Worm (Caenorhabditis elegans) whole organism, late embryonic: ENCODE results near the gene odc-1.

Experiments
- C08G9.2 ChIP-seq: sonication (generic microtip); optimal IDR thresholded peaks from 2 replicates; lab custom pipeline; 2016; ENCODE audit warnings: mild to moderate bottlenecking, missing genetic modification characterization, moderate library complexity, missing compliant biosample characterization
- ceh-34 ChIP-seq: sonication (generic microtip); optimal IDR thresholded peaks from 2 replicates; lab custom pipeline; 2016; ENCODE audit warnings: mild to moderate bottlenecking, missing genetic modification characterization, missing compliant biosample characterization
- dmd-4 ChIP-seq: sonication (generic microtip); optimal IDR thresholded peaks from 2 replicates; lab custom pipeline; 2016; ENCODE audit warnings: borderline replicate concordance, missing genetic modification characterization, missing compliant biosample characterization
- fkh-10 ChIP-seq: fragments of 150-350 bp; optimal IDR thresholded peaks from 2 replicates; lab custom pipeline; 2014; ENCODE audit warnings: missing biosample characterization, missing genetic modification reagents, missing genetic modification characterization
- hlh-30 ChIP-seq: sonication (generic microtip); optimal IDR thresholded peaks from 2 replicates; lab custom pipeline; 2017; ENCODE audit warnings: antibody characterized with exemption, missing genetic modification characterization, missing compliant biosample characterization; ENCODE audit not compliant: insufficient read depth
- nhr-11 ChIP-seq: fragments of 150-350 bp; optimal IDR thresholded peaks from 2 replicates; lab custom pipeline; 2014; ENCODE audit warnings: missing biosample characterization, missing genetic modification characterization
- nhr-232 ChIP-seq: sonication (generic microtip); optimal IDR thresholded peaks from 2 replicates; lab custom pipeline; 2016; ENCODE audit warnings: missing genetic modification characterization, missing compliant biosample characterization
- pha-4 ChIP-seq: fragments of 150-350 bp; optimal IDR thresholded peaks from 2 replicates; lab custom pipeline; 2018; ENCODE audit warnings: missing biosample characterization, missing genetic modification reagents, missing genetic modification characterization
- pqm-1 ChIP-seq: sonication (generic microtip); optimal IDR thresholded peaks from 2 replicates; lab custom pipeline; 2016; ENCODE audit warnings: missing genetic modification characterization, missing compliant biosample characterization
- pros-1 ChIP-seq: fragments of 150-350 bp; optimal IDR thresholded peaks from 2 replicates; lab custom pipeline; 2014; ENCODE audit warnings: missing biosample characterization, missing genetic modification reagents, missing genetic modification characterization
- ref-2 ChIP-seq: sonication (generic microtip); optimal IDR thresholded peaks from 2 replicates; lab custom pipeline; 2016; ENCODE audit warnings: missing genetic modification characterization, missing compliant biosample characterization
- sdc-2 ChIP-seq: sonication (generic microtip); optimal IDR thresholded peaks from 2 replicates; lab custom pipeline; 2016; ENCODE audit warnings: missing genotype, missing genetic modification characterization, missing compliant biosample characterization
- syd-9 ChIP-seq: sonication (generic microtip); optimal IDR thresholded peaks from 2 replicates; lab custom pipeline; 2016; ENCODE audit warnings: mild to moderate bottlenecking, missing genetic modification characterization, moderate library complexity, missing compliant biosample characterization
- unc-55 ChIP-seq: sonication (generic microtip); optimal IDR thresholded peaks from 2 replicates; lab custom pipeline; 2017; ENCODE audit warnings: missing biosample characterization, missing genetic modification reagents, missing genetic modification characterization

- no peak for TF ChIP-seq ref-2 (tag; lab: Kevin White, UChicago)
- no peak for TF ChIP-seq ceh-34 (tag; lab: Kevin White, UChicago)
- no peak for TF ChIP-seq unc-55 (GFP tag; lab: Kevin White, UChicago)
- no peak for TF ChIP-seq fkh-10
- TF ChIP-seq C08G9.2: no peak
- no peak for TF ChIP-seq dmd-4 (tag; lab: Kevin White, UChicago)
- no peak for TF ChIP-seq syd-9
- no peak for TF ChIP-seq sdc-2 (tag; lab: Kevin White, UChicago)
- no peak for TF ChIP-seq pros-1 (tag; lab: Kevin White, UChicago)
- TF ChIP-seq nhr-232: no peak
- TF ChIP-seq pha-4 (tag; lab: Kevin White, UChicago): no peak
- no peak for TF ChIP-seq nhr-11 (tag; lab: Kevin White, UChicago)
- TF ChIP-seq hlh-30 (tag; lab: Kevin White, UChicago): no peak
- TF ChIP-seq pqm-1 (tag; lab: Kevin White, UChicago): no peak
These were observed 6.4 kb upstream of the odc-1 start for ce11 chrV:6906435-6906834.
